Fruit fly (Drosophila melanogaster) whole organism, adult: ENCODE results near the gene CG43403.

Experiments used
- CG11617 ChIP-seq: fragments of 200-800 bp; sonication (Bioruptor generic); optimal IDR thresholded peaks from 2 replicates; lab custom pipeline; 2017; ENCODE audit warnings: mild to moderate bottlenecking, missing biosample characterization, missing genetic modification reagents, missing genetic modification characterization
- CG12768 ChIP-seq: fragments of 200-800 bp; sonication (Bioruptor generic); optimal IDR thresholded peaks from 2 replicates; lab custom pipeline; 2017; ENCODE audit warnings: missing biosample characterization, missing genetic modification characterization, mild to moderate bottlenecking, moderate library complexity, missing genetic modification reagents
- CG14711 ChIP-seq: fragments of 200-800 bp; sonication (Bioruptor generic); optimal IDR thresholded peaks from 2 replicates; lab custom pipeline; 2018; ENCODE audit warnings: missing biosample characterization, mild to moderate bottlenecking, missing genetic modification characterization, moderate library complexity
- CG1620 ChIP-seq: fragments of 200-800 bp; sonication (Bioruptor generic); optimal IDR thresholded peaks from 2 replicates; lab custom pipeline; 2016; ENCODE audit warnings: missing biosample characterization, missing genetic modification characterization
- CG33017 ChIP-seq: fragments of 200-800 bp; sonication (Bioruptor generic); optimal IDR thresholded peaks from 2 replicates; lab custom pipeline; 2018; ENCODE audit warnings: missing biosample characterization, mild to moderate bottlenecking, missing genetic modification characterization, moderate library complexity
- CG5204 ChIP-seq: fragments of 200-800 bp; sonication (Bioruptor generic); optimal IDR thresholded peaks from 2 replicates; lab custom pipeline; 2016; ENCODE audit warnings: missing biosample characterization, missing genetic modification characterization
- CG7045 ChIP-seq: fragments of 200-800 bp; sonication (Bioruptor generic); optimal IDR thresholded peaks from 2 replicates; lab custom pipeline; 2017; ENCODE audit warnings: missing biosample characterization, mild to moderate bottlenecking, missing genetic modification characterization
- CG7101 ChIP-seq: fragments of 200-800 bp; sonication (Bioruptor generic); optimal IDR thresholded peaks from 2 replicates; lab custom pipeline; 2018; ENCODE audit warnings: missing biosample characterization, mild to moderate bottlenecking, missing genetic modification characterization, moderate library complexity
- Clk ChIP-seq: fragments of 200-800 bp; sonication (Bioruptor generic); optimal IDR thresholded peaks from 2 replicates; lab custom pipeline; 2017; ENCODE audit warnings: missing biosample characterization, missing genetic modification characterization
- Crg-1 ChIP-seq: fragments of 200-800 bp; sonication (Bioruptor generic); optimal IDR thresholded peaks from 2 replicates; lab custom pipeline; 2016; ENCODE audit warnings: missing biosample characterization, missing genetic modification characterization
- Hr96 ChIP-seq: fragments of 200-800 bp; sonication (Bioruptor generic); optimal IDR thresholded peaks from 2 replicates; lab custom pipeline; 2016; ENCODE audit warnings: missing biosample characterization, missing genetic modification characterization
- Mnt ChIP-seq: fragments of 200-800 bp; sonication (Bioruptor generic); optimal IDR thresholded peaks from 2 replicates; lab custom pipeline; 2016; ENCODE audit warnings: missing biosample characterization, mild to moderate bottlenecking, missing genetic modification characterization
- bab1 ChIP-seq: fragments of 200-800 bp; sonication (Bioruptor generic); optimal IDR thresholded peaks from 3 replicates; lab custom pipeline; 2019; ENCODE audit warnings: missing biosample characterization, mild to moderate bottlenecking, missing genetic modification characterization, moderate library complexity
- cic ChIP-seq: fragments of 200-800 bp; sonication (Bioruptor generic); optimal IDR thresholded peaks from 2 replicates; lab custom pipeline; 2017; ENCODE audit warnings: missing biosample characterization, mild to moderate bottlenecking, missing genetic modification characterization, moderate library complexity
- cnc ChIP-seq, 2 experiments: fragments of >200 bp; optimal IDR thresholded peaks; 2 replicates each; lab custom pipeline; 2017
- kay ChIP-seq: fragments of 200-800 bp; sonication (Bioruptor generic); peaks from one replicate; lab custom pipeline; 2016; ENCODE audit warnings: missing biosample characterization, missing genetic modification characterization, borderline replicate concordance
- ovo ChIP-seq: fragments of 200-800 bp; sonication (Bioruptor generic); optimal IDR thresholded peaks from 2 replicates; lab custom pipeline; 2016; ENCODE audit warnings: missing biosample characterization, missing genetic modification characterization
- pad ChIP-seq: fragments of 200-800 bp; sonication (Bioruptor generic); optimal IDR thresholded peaks from 3 replicates; lab custom pipeline; 2017; ENCODE audit warnings: missing biosample characterization, missing genetic modification characterization, mild to moderate bottlenecking, moderate library complexity, missing genetic modification reagents
- tj ChIP-seq: fragments of 200-800 bp; sonication (Bioruptor generic); optimal IDR thresholded peaks from 3 replicates; lab custom pipeline; 2017; ENCODE audit warnings: missing biosample characterization, mild to moderate bottlenecking, missing genetic modification characterization, moderate library complexity
- toe ChIP-seq: fragments of 200-800 bp; sonication (Bioruptor generic); optimal IDR thresholded peaks from 2 replicates; lab custom pipeline; 2016; ENCODE audit warnings: missing biosample characterization, missing genetic modification characterization

CG43403 gene

dm6 chr2L:2584461-2585056 is 35.4 kb upstream of the CG43403 start:
- peak; percentile 60 for TF ChIP-seq pad (GFP tag; lab: Kevin White, UChicago)
- TF ChIP-seq Mnt (GFP tag; lab: Kevin White, UChicago), result peak; percentile 16
- TF ChIP-seq Hr96 (GFP tag; lab: Kevin White, UChicago), result peak; percentile 10
- peak; percentile 41 for TF ChIP-seq CG33017 (tag; lab: Kevin White, UChicago)
- no peak for TF ChIP-seq cic
- no peak for TF ChIP-seq CG1620 (GFP tag; lab: Kevin White, UChicago)
- TF ChIP-seq CG7045 (GFP tag; lab: Kevin White, UChicago), result no peak
- no peak for TF ChIP-seq Crg-1 (GFP tag; lab: Kevin White, UChicago)
- TF ChIP-seq CG5204, result no peak
- no peak for TF ChIP-seq bab1 (GFP tag; lab: Kevin White, UChicago)
- peak; percentile 46 for TF ChIP-seq CG12768 (GFP tag; lab: Kevin White, UChicago)
- TF ChIP-seq kay (GFP tag; lab: Kevin White, UChicago), result peak; percentile 97
- peak; percentile 33 for TF ChIP-seq tj (GFP tag; lab: Kevin White, UChicago)

- TF ChIP-seq pad (GFP tag; lab: Kevin White, UChicago) (peak; percentile 53), CG7045 (GFP tag; lab: Kevin White, UChicago) (peak; percentile 1), ovo (GFP tag; lab: Kevin White, UChicago) (peak; percentile 29), CG14711 (tag; lab: Kevin White, UChicago) (peak; percentile 3), tj (GFP tag; lab: Kevin White, UChicago) (no peak), CG33017 (tag; lab: Kevin White, UChicago) (no peak), Mnt (GFP tag; lab: Kevin White, UChicago) (peak; percentile 47), CG1620 (GFP tag; lab: Kevin White, UChicago) (peak; percentile 58), CG7101 (tag; lab: Kevin White, UChicago) (peak; percentile 62), Crg-1 (GFP tag; lab: Kevin White, UChicago) (peak; percentile 74), CG12768 (GFP tag; lab: Kevin White, UChicago) (peak; percentile 26), kay (GFP tag; lab: Kevin White, UChicago) (no peak), Clk (GFP tag; lab: Kevin White, UChicago) (peak; percentile 17), CG5204 (no peak), cic (peak; percentile 6), Hr96 (GFP tag; lab: Kevin White, UChicago) (peak; percentile 41)
These were observed 34.7 kb upstream of the CG43403 start, which contains the start of gene Drp1 for dm6 chr2L:2585285-2585684. TSS of gene Drp1 (minus strand) at chr2L:2585430.

dm6 chr2L:2591569-2591968 is 28.4 kb upstream of the CG43403 start, which contains the start of gene CG15394:
TSS of gene CG15394 (plus strand) at chr2L:2591869.
- no peak for TF ChIP-seq cnc (optimal IDR thresholded peaks at IDR 0.05; lab: Kevin White, UChicago)
- TF ChIP-seq ovo (GFP tag; lab: Kevin White, UChicago), result no peak
- no peak for TF ChIP-seq Clk (GFP tag; lab: Kevin White, UChicago)
- TF ChIP-seq toe, result no peak
- TF ChIP-seq Hr96 (GFP tag; lab: Kevin White, UChicago), result no peak

- TF ChIP-seq cnc (optimal IDR thresholded peaks at IDR 0.05; lab: Kevin White, UChicago) (no peak), Crg-1 (GFP tag; lab: Kevin White, UChicago) (no peak)
These were observed 13.3 kb upstream of the CG43403 start for dm6 chr2L:2606725-2607124.

- TF ChIP-seq CG1620 (GFP tag; lab: Kevin White, UChicago) (no peak), cic (no peak)
These were observed 10.3 kb upstream of the CG43403 start, which contains the start of gene CG15395 for dm6 chr2L:2609694-2610093. TSS of gene CG15395 (plus strand) at chr2L:2609994.

- TF ChIP-seq CG5204, result no peak
- no peak for TF ChIP-seq CG14711 (tag; lab: Kevin White, UChicago)
- no peak for TF ChIP-seq Mnt (GFP tag; lab: Kevin White, UChicago)
- TF ChIP-seq CG12768 (GFP tag; lab: Kevin White, UChicago), result no peak
- no peak for TF ChIP-seq cnc (optimal IDR thresholded peaks at IDR 0.05; lab: Kevin White, UChicago)
- no peak for TF ChIP-seq kay (GFP tag; lab: Kevin White, UChicago)
- TF ChIP-seq Crg-1 (GFP tag; lab: Kevin White, UChicago), result no peak
- no peak for TF ChIP-seq pad (GFP tag; lab: Kevin White, UChicago)
- no peak for TF ChIP-seq CG11617 (GFP tag; lab: Kevin White, UChicago)
- TF ChIP-seq CG7045 (GFP tag; lab: Kevin White, UChicago), result no peak
- no peak for TF ChIP-seq cic
- TF ChIP-seq CG7101 (tag; lab: Kevin White, UChicago), result no peak
- TF ChIP-seq tj (GFP tag; lab: Kevin White, UChicago), result no peak
- no peak for TF ChIP-seq toe
- TF ChIP-seq CG1620 (GFP tag; lab: Kevin White, UChicago), result no peak
- TF ChIP-seq Clk (GFP tag; lab: Kevin White, UChicago), result no peak
- TF ChIP-seq Hr96 (GFP tag; lab: Kevin White, UChicago), result no peak
- no peak for TF ChIP-seq ovo (GFP tag; lab: Kevin White, UChicago)
- no peak for TF ChIP-seq CG33017 (tag; lab: Kevin White, UChicago)
- no peak for TF ChIP-seq bab1 (GFP tag; lab: Kevin White, UChicago)
These were observed 4.0 kb downstream of the CG43403 start for dm6 chr2L:2623947-2624346.
